Worm (Caenorhabditis elegans) whole organism, young adult: ENCODE results near the gene W02B12.1.

Experiments used
- C17E4.6 ChIP-seq: fragments of 200-800 bp; sonication (Bioruptor generic); IDR thresholded peaks from 2 replicates; pipeline ENCODE4 v1.3.6; 2022; ENCODE audit warnings: missing genetic modification reagents, missing genetic modification characterization, missing compliant biosample characterization
- D2030.7 ChIP-seq: fragments of 200-800 bp; sonication (Bioruptor generic); IDR thresholded peaks from 2 replicates; pipeline ENCODE4 v1.3.6; 2022; ENCODE audit warnings: missing genetic modification reagents, missing genetic modification characterization, missing compliant biosample characterization
- F22D6.2 ChIP-seq: sonication (generic microtip); optimal IDR thresholded peaks from 2 replicates; lab custom pipeline; 2016; ENCODE audit warnings: mild to moderate bottlenecking, missing genetic modification characterization, missing compliant biosample characterization
- F37B4.10 ChIP-seq: fragments of 200-800 bp; sonication (Bioruptor generic); IDR thresholded peaks from 2 replicates; pipeline ENCODE4 v1.3.6; 2022; ENCODE audit warnings: missing genetic modification characterization, missing compliant biosample characterization
- F49E8.2 ChIP-seq: sonication (generic microtip); optimal IDR thresholded peaks from 3 replicates; lab custom pipeline; 2017; ENCODE audit warnings: missing genetic modification characterization, mild to moderate bottlenecking, missing compliant biosample characterization, antibody characterized with exemption, moderate library complexity; ENCODE audit not compliant: insufficient read depth
- K11D2.4 ChIP-seq: fragments of 200-800 bp; sonication (Bioruptor generic); IDR thresholded peaks from 2 replicates; pipeline ENCODE4 v1.3.6; 2022; ENCODE audit warnings: missing genetic modification reagents, missing genetic modification characterization, missing compliant biosample characterization
- K12H6.12 ChIP-seq: fragments of 200-800 bp; sonication (Bioruptor generic); optimal IDR thresholded peaks from 2 replicates; lab custom pipeline; 2018; ENCODE audit warnings: mild to moderate bottlenecking, missing genetic modification characterization, missing compliant biosample characterization
- Y53G8AR.9 ChIP-seq: fragments of 200-800 bp; sonication (Bioruptor generic); conservative IDR thresholded peaks from 2 replicates; pipeline ENCODE4 v1.3.6; 2022; ENCODE audit warnings: missing genetic modification reagents, missing genetic modification characterization, missing compliant biosample characterization
- Y79H2A.3 ChIP-seq: fragments of 200-800 bp; sonication (Bioruptor generic); conservative IDR thresholded peaks from 2 replicates; pipeline ENCODE4 v1.3.6; 2022; ENCODE audit warnings: missing genetic modification reagents, missing genetic modification characterization, missing compliant biosample characterization
- aptf-3 ChIP-seq: fragments of 200-800 bp; sonication (Bioruptor generic); IDR thresholded peaks from 2 replicates; pipeline ENCODE4 v1.3.6; 2022; ENCODE audit warnings: missing genetic modification characterization, missing compliant biosample characterization
- atf-7 ChIP-seq: sonication (generic microtip); optimal IDR thresholded peaks from 2 replicates; lab custom pipeline; 2017; ENCODE audit warnings: mild to moderate bottlenecking, missing genetic modification characterization, missing compliant biosample characterization
- attf-3 ChIP-seq: fragments of 200-800 bp; sonication (Bioruptor generic); conservative IDR thresholded peaks from 2 replicates; pipeline ENCODE4 v1.3.6; 2022; ENCODE audit warnings: missing genetic modification reagents, missing genetic modification characterization, missing compliant biosample characterization
- bed-1 ChIP-seq: fragments of 200-800 bp; sonication (Bioruptor generic); IDR thresholded peaks from 2 replicates; pipeline ENCODE4 v1.3.6; 2022; ENCODE audit warnings: missing genetic modification reagents, missing genetic modification characterization, missing compliant biosample characterization
- ceh-100 ChIP-seq: fragments of 200-800 bp; sonication (Bioruptor generic); IDR thresholded peaks from 2 replicates; pipeline ENCODE4 v1.3.6; 2022; ENCODE audit warnings: missing genetic modification reagents, missing genetic modification characterization, missing compliant biosample characterization
- ceh-27 ChIP-seq: fragments of 200-800 bp; sonication (Bioruptor generic); optimal IDR thresholded peaks from 2 replicates; lab custom pipeline; 2018; ENCODE audit warnings: mild to moderate bottlenecking, missing genetic modification characterization, moderate library complexity, missing compliant biosample characterization
- ceh-40 ChIP-seq: fragments of 200-800 bp; sonication (Bioruptor generic); IDR thresholded peaks from 2 replicates; pipeline ENCODE4 v1.3.6; 2022; ENCODE audit warnings: missing genetic modification characterization, missing compliant biosample characterization
- ceh-79 ChIP-seq: sonication (generic microtip); optimal IDR thresholded peaks from 2 replicates; lab custom pipeline; 2017; ENCODE audit warnings: mild to moderate bottlenecking, missing genetic modification characterization, missing compliant biosample characterization
- chd-7 ChIP-seq: sonication (generic microtip); optimal IDR thresholded peaks from 2 replicates; lab custom pipeline; 2016; ENCODE audit warnings: mild to moderate bottlenecking, missing genetic modification characterization, moderate library complexity, missing compliant biosample characterization
- dox-1 ChIP-seq: fragments of 200-800 bp; sonication (Bioruptor generic); IDR thresholded peaks from 2 replicates; pipeline ENCODE4 v1.3.6; 2022; ENCODE audit warnings: missing genetic modification reagents, missing genetic modification characterization, missing compliant biosample characterization
- egl-18 ChIP-seq: fragments of 200-800 bp; sonication (Bioruptor generic); IDR thresholded peaks from 2 replicates; pipeline ENCODE4 v1.3.6; 2022; ENCODE audit warnings: missing genetic modification reagents, missing genetic modification characterization, missing compliant biosample characterization
- egl-44 ChIP-seq: fragments of 200-800 bp; sonication (Bioruptor generic); IDR thresholded peaks from 2 replicates; pipeline ENCODE4 v1.3.6; 2022; ENCODE audit warnings: missing genetic modification reagents, missing genetic modification characterization, missing compliant biosample characterization
- ekl-4 ChIP-seq: fragments of 200-800 bp; sonication (Bioruptor generic); IDR thresholded peaks from 2 replicates; pipeline ENCODE4 v1.3.6; 2022; ENCODE audit warnings: missing genetic modification reagents, missing genetic modification characterization, missing compliant biosample characterization
- ets-4 ChIP-seq: fragments of 200-800 bp; sonication (Bioruptor generic); optimal IDR thresholded peaks from 2 replicates; lab custom pipeline; 2018; ENCODE audit warnings: mild to moderate bottlenecking, missing genetic modification characterization, missing compliant biosample characterization
- hlh-12 ChIP-seq: sonication (generic microtip); optimal IDR thresholded peaks from 2 replicates; lab custom pipeline; 2016; ENCODE audit warnings: missing genetic modification characterization, missing compliant biosample characterization
- hrde-1 ChIP-seq: sonication (generic microtip); optimal IDR thresholded peaks from 2 replicates; lab custom pipeline; 2016; ENCODE audit warnings: missing genetic modification characterization, mild to moderate bottlenecking, missing compliant biosample characterization, moderate library complexity, missing genotype, missing genetic modification reagents, borderline replicate concordance
- let-607 ChIP-seq, 2 experiments: fragments of 200-800 bp in 1 of 2; sonication (Bioruptor generic) in 1 of 2; sonication (generic microtip) in 1 of 2; optimal IDR thresholded peaks; 2 replicates each; lab custom pipeline; 2016 to 2018; ENCODE audit warnings: mild to moderate bottlenecking in 2 of 2, missing compliant biosample characterization in 2 of 2, missing genetic modification characterization in 2 of 2, moderate library complexity in 2 of 2, missing genotype in 1 of 2
- lin-26 ChIP-seq: fragments of 200-800 bp; sonication (Bioruptor generic); IDR thresholded peaks from 2 replicates; pipeline ENCODE4 v1.3.6; 2022; ENCODE audit warnings: missing genetic modification reagents, missing genetic modification characterization, missing compliant biosample characterization
- lin-40 ChIP-seq: sonication (generic microtip); optimal IDR thresholded peaks from 2 replicates; lab custom pipeline; 2016; ENCODE audit warnings: missing genetic modification characterization, mild to moderate bottlenecking, missing compliant biosample characterization, missing genotype, missing genetic modification reagents
- lir-1 ChIP-seq: fragments of 200-800 bp; sonication (Bioruptor generic); conservative IDR thresholded peaks from 2 replicates; pipeline ENCODE4 v1.3.6; 2022; ENCODE audit warnings: missing genetic modification reagents, missing genetic modification characterization, missing compliant biosample characterization
- madf-10 ChIP-seq: sonication (generic microtip); optimal IDR thresholded peaks from 2 replicates; lab custom pipeline; 2016; ENCODE audit warnings: mild to moderate bottlenecking, missing genetic modification characterization, missing compliant biosample characterization
- mcd-1 ChIP-seq: fragments of 200-800 bp; sonication (Bioruptor generic); IDR thresholded peaks from 2 replicates; pipeline ENCODE4 v1.3.6; 2022; ENCODE audit warnings: missing genetic modification reagents, missing genetic modification characterization, missing compliant biosample characterization
- nhr-80 ChIP-seq: sonication (generic microtip); optimal IDR thresholded peaks from 2 replicates; lab custom pipeline; 2016; ENCODE audit warnings: missing genetic modification characterization, missing compliant biosample characterization
- nhr-90 ChIP-seq: sonication (generic microtip); optimal IDR thresholded peaks from 2 replicates; lab custom pipeline; 2016; ENCODE audit warnings: missing genotype, mild to moderate bottlenecking, missing genetic modification characterization, missing compliant biosample characterization
- pbrm-1 ChIP-seq: fragments of 200-800 bp; sonication (Bioruptor generic); IDR thresholded peaks from 2 replicates; pipeline ENCODE4 v1.3.6; 2022; ENCODE audit warnings: missing genetic modification reagents, missing genetic modification characterization, missing compliant biosample characterization
- pha-4 ChIP-seq: fragments of 150-350 bp; sonication (generic microtip); optimal IDR thresholded peaks from 2 replicates; lab custom pipeline; 2014; ENCODE audit warnings: missing biosample characterization, missing genetic modification reagents, missing genetic modification characterization
- rpc-1 ChIP-seq, 2 experiments: fragments of 150-350 bp in 1 of 2; sonication (generic microtip) in 1 of 2; optimal IDR thresholded peaks; 2 replicates each; lab custom pipeline; 2014 to 2018; ENCODE audit warnings: missing biosample characterization in 1 of 2, missing genetic modification characterization in 1 of 2, missing genetic modification reagents in 1 of 2, missing genotype in 1 of 2
- snpc-1.1 ChIP-seq: sonication (generic microtip); optimal IDR thresholded peaks from 2 replicates; lab custom pipeline; 2017; ENCODE audit warnings: missing genetic modification characterization, mild to moderate bottlenecking, missing compliant biosample characterization, antibody characterized with exemption, moderate library complexity, missing genotype, missing genetic modification reagents; ENCODE audit not compliant: insufficient read depth
- snpc-4 ChIP-seq, 5 experiments: fragments of 150-350 bp in 1 of 5; sonication (generic microtip) in 4 of 5; optimal IDR thresholded peaks; 2 replicates each; lab custom pipeline; 2014 to 2018; ENCODE audit warnings: missing genetic modification characterization in 5 of 5, missing biosample characterization in 3 of 5, antibody characterized with exemption in 2 of 5, mild to moderate bottlenecking in 2 of 5, missing compliant biosample characterization in 2 of 5, missing genotype in 2 of 5, moderate library complexity in 2 of 5, missing genetic modification reagents in 1 of 5
- unc-130 ChIP-seq: sonication (generic microtip); optimal IDR thresholded peaks from 2 replicates; lab custom pipeline; 2016; ENCODE audit warnings: missing genetic modification reagents, missing genetic modification characterization, missing compliant biosample characterization
- unc-62 ChIP-seq: fragments of 150-350 bp; optimal IDR thresholded peaks from 2 replicates; lab custom pipeline; 2014; ENCODE audit warnings: missing biosample characterization, missing genetic modification reagents, missing genetic modification characterization
- xnd-1 ChIP-seq: sonication (generic microtip); optimal IDR thresholded peaks from 2 replicates; lab custom pipeline; 2016; ENCODE audit warnings: missing genotype, missing genetic modification reagents, missing genetic modification characterization, missing compliant biosample characterization
- ztf-22 ChIP-seq: fragments of 200-800 bp; sonication (Bioruptor generic); optimal IDR thresholded peaks from 2 replicates; lab custom pipeline; 2018; ENCODE audit warnings: mild to moderate bottlenecking, missing genetic modification characterization, moderate library complexity, missing compliant biosample characterization
- ztf-28 ChIP-seq: fragments of 200-800 bp; sonication (Bioruptor generic); IDR thresholded peaks from 2 replicates; pipeline ENCODE4 v1.3.6; 2022; ENCODE audit warnings: missing genetic modification reagents, missing genetic modification characterization, missing compliant biosample characterization

W02B12.1 gene

ce11 chrII:11459883-11460282, 11.1 kb downstream of the W02B12.1 start:
- TF ChIP-seq nhr-80 (peak; percentile 55), ceh-100 (no peak), K11D2.4 (GFP tag; lab: Robert Waterston, UW) (no peak), Y79H2A.3 (GFP tag; lab: Robert Waterston, UW) (no peak), aptf-3 (no peak)

- TF ChIP-seq snpc-1.1 (tag; lab: Kevin White, UChicago), result no peak
- TF ChIP-seq egl-44 (GFP tag; lab: Robert Waterston, UW), result no peak
- no peak for TF ChIP-seq unc-130
- no peak for TF ChIP-seq ztf-28
- TF ChIP-seq ets-4, result no peak
Observed at ce11 chrII:11463899-11464298, 15.1 kb downstream of the W02B12.1 start.

ce11 chrII:11464427-11464944, 15.7 kb downstream of the W02B12.1 start, which contains the start of the genes aars-1 and rga-1:
Gene aars-1 (minus strand): TSS chrII:11464497.
Gene rga-1 (plus strand): TSS chrII:11464894.
- TF ChIP-seq mcd-1 (GFP tag; lab: Robert Waterston, UW) (0 out of 2 replicates have a peak, but pooled peaks have one; percentile 48), ets-4 (peak; percentile 58), ztf-28 (no peak), atf-7 (tag; lab: Kevin White, UChicago) (peak; percentile 41), hrde-1 (tag; lab: Kevin White, UChicago) (no peak), bed-1 (no peak), C17E4.6 (GFP tag; lab: Robert Waterston, UW) (no peak), Y53G8AR.9 (GFP tag; lab: Robert Waterston, UW) (no peak), let-607 (tag; optimal IDR thresholded peaks at IDR 0.05; lab: Kevin White, UChicago) (no peak), ceh-100 (no peak), ceh-79 (tag; lab: Kevin White, UChicago) (no peak), ceh-27 (GFP tag; lab: Kevin White, UChicago) (no peak), ekl-4 (GFP tag; lab: Robert Waterston, UW) (no peak), hlh-12 (tag; lab: Kevin White, UChicago) (no peak), snpc-1.1 (tag; lab: Kevin White, UChicago) (no peak), D2030.7 (no peak), egl-18 (GFP tag; lab: Robert Waterston, UW) (no peak), chd-7 (peak; percentile 30), dox-1 (GFP tag; lab: Robert Waterston, UW) (peak; percentile 86), madf-10 (tag; lab: Kevin White, UChicago) (no peak), rpc-1 (optimal IDR thresholded peaks at IDR 0.05; lab: Kevin White, UChicago) (no peak), rpc-1 (tag; optimal IDR thresholded peaks at IDR 0.05; lab: Kevin White, UChicago) (no peak), lin-40 (tag; lab: Kevin White, UChicago) (peak; percentile 34), lir-1 (no peak; the same call in 1 of the 2 replicates), lin-26 (GFP tag; lab: Robert Waterston, UW) (0 out of 2 replicates have a peak, but pooled peaks have one; percentile 36), ceh-40 (GFP tag; lab: Robert Waterston, UW) (no peak), snpc-4 (GFP tag; optimal IDR thresholded peaks at IDR 0.05; lab: Kevin White, UChicago) (no peak), snpc-4 (tag; optimal IDR thresholded peaks at IDR 0.05; lab: Kevin White, UChicago) (peak in 3 of 4 experiments; percentile 18 to 39 (median 38)), xnd-1 (tag; lab: Kevin White, UChicago) (no peak), pha-4 (no peak), F37B4.10 (no peak), attf-3 (GFP tag; lab: Robert Waterston, UW) (no peak), ztf-22 (peak; percentile 39), pbrm-1 (GFP tag; lab: Robert Waterston, UW) (0 out of 2 replicates have a peak, but pooled peaks have one; percentile 33), aptf-3 (no peak), F49E8.2 (tag; lab: Kevin White, UChicago) (no peak), unc-62 (GFP tag; lab: Kevin White, UChicago) (no peak), F22D6.2 (no peak), K12H6.12 (tag; lab: Kevin White, UChicago) (peak; percentile 4), nhr-90 (tag; lab: Kevin White, UChicago) (no peak)
